Worm (Caenorhabditis elegans) whole organism, L2 larva: ENCODE measurements around the gene F59A1.16.

Source experiments
- R02D3.7 ChIP-seq: fragments of 150-350 bp; optimal IDR thresholded peaks from 2 replicates; lab custom pipeline; 2014; ENCODE audit warnings: missing biosample characterization, missing genetic modification characterization
- ama-1 ChIP-seq: fragments of 150-350 bp; optimal IDR thresholded peaks from 2 replicates; lab custom pipeline; 2018; ENCODE audit warnings: inconsistent platforms
- egl-27 ChIP-seq: sonication (generic microtip); optimal IDR thresholded peaks from 3 replicates; lab custom pipeline; 2017; ENCODE audit warnings: missing biosample characterization, missing genetic modification reagents, missing genetic modification characterization
- lin-13 ChIP-seq: fragments of 150-350 bp; optimal IDR thresholded peaks from 2 replicates; lab custom pipeline; 2014; ENCODE audit warnings: missing biosample characterization, missing genetic modification reagents, missing genetic modification characterization
- lin-39 ChIP-seq: fragments of 150-350 bp; optimal IDR thresholded peaks from 2 replicates; lab custom pipeline; 2014; ENCODE audit warnings: missing biosample characterization, missing genetic modification reagents, missing genetic modification characterization
- lsy-2 ChIP-seq, 2 experiments: fragments of 150-350 bp in 1 of 2; sonication (generic microtip) in 1 of 2; optimal IDR thresholded peaks; 2 replicates each; lab custom pipeline; 2014 to 2017; ENCODE audit warnings: missing biosample characterization in 2 of 2, missing genetic modification characterization in 2 of 2
- nhr-11 ChIP-seq: fragments of 150-350 bp; optimal IDR thresholded peaks from 2 replicates; lab custom pipeline; 2014; ENCODE audit warnings: missing biosample characterization, missing genetic modification characterization
- nhr-25 ChIP-seq: fragments of 150-350 bp; sonication (generic microtip); optimal IDR thresholded peaks from 3 replicates; lab custom pipeline; 2014; ENCODE audit warnings: missing biosample characterization, missing genetic modification characterization
- sma-9 ChIP-seq, 2 experiments: fragments of 150-350 bp in 1 of 2; sonication (generic microtip) in 1 of 2; optimal IDR thresholded peaks; 2 replicates each; lab custom pipeline; 2014 to 2016; ENCODE audit warnings: missing genetic modification characterization in 2 of 2, mild to moderate bottlenecking in 1 of 2, missing biosample characterization in 1 of 2, missing compliant biosample characterization in 1 of 2, missing genetic modification reagents in 1 of 2, moderate library complexity in 1 of 2
- unc-39 ChIP-seq: fragments of 150-350 bp; optimal IDR thresholded peaks from 2 replicates; lab custom pipeline; 2014; ENCODE audit warnings: missing biosample characterization, missing genetic modification characterization

DNA sequence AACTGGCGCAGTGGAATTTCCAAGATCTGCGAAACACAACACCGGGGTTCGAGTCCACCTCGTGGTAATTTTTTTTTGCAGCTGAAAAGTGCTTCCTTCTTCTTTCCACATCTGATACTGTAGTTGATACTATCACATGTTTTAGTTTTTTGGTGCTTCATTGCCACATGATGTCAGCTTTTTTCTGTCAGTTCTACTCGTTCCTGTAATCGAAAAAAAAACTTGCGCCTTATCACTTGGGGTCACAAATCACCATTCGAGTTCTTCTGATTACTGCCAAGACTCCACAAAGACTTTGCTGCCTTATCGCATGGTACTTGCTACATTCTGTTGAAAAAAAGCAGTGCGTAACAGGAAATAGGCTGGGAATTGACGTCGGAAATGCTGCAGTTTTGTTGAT lies 37.0 kb upstream of the F59A1.16 start:
- TF ChIP-seq lin-13 (GFP tag; lab: Kevin White, UChicago), result no peak
- no peak for TF ChIP-seq ama-1 (lab: Kevin White, UChicago)
- peak; percentile 62 for TF ChIP-seq sma-9 (GFP tag; optimal IDR thresholded peaks at IDR 0.05; lab: Kevin White, UChicago)
- no peak for TF ChIP-seq sma-9 (tag; optimal IDR thresholded peaks at IDR 0.05; lab: Kevin White, UChicago)
- no peak for TF ChIP-seq lsy-2 (tag; optimal IDR thresholded peaks at IDR 0.05; lab: Kevin White, UChicago)
- TF ChIP-seq unc-39 (tag; lab: Kevin White, UChicago), result no peak
- no peak for TF ChIP-seq egl-27
- TF ChIP-seq lin-39, result no peak
- no peak for TF ChIP-seq R02D3.7 (tag; lab: Kevin White, UChicago)
- no peak for TF ChIP-seq nhr-25 (tag; lab: Kevin White, UChicago)
- TF ChIP-seq nhr-11 (tag; lab: Kevin White, UChicago), result no peak
